Worm (Caenorhabditis elegans) whole organism, L3 larva: Measurements from ENCODE around the gene C33H5.2.

Source experiments
- R02D3.7 ChIP-seq: fragments of 150-350 bp; optimal IDR thresholded peaks from 2 replicates; lab custom pipeline; 2014; ENCODE audit warnings: missing biosample characterization, missing genetic modification characterization
- ZK546.5 ChIP-seq: sonication (generic microtip); optimal IDR thresholded peaks from 2 replicates; lab custom pipeline; 2017; ENCODE audit warnings: missing biosample characterization, missing genetic modification characterization
- aly-2 ChIP-seq: fragments of 150-350 bp; optimal IDR thresholded peaks from 2 replicates; lab custom pipeline; 2014; ENCODE audit warnings: missing biosample characterization, missing genetic modification characterization
- ceh-28 ChIP-seq: fragments of 150-350 bp; optimal IDR thresholded peaks from 2 replicates; lab custom pipeline; 2014; ENCODE audit warnings: missing biosample characterization, missing genetic modification reagents, missing genetic modification characterization
- ceh-82 ChIP-seq: fragments of 150-350 bp; optimal IDR thresholded peaks from 2 replicates; lab custom pipeline; 2014; ENCODE audit warnings: missing biosample characterization, missing genetic modification characterization
- ceh-9 ChIP-seq: sonication (generic microtip); optimal IDR thresholded peaks from 2 replicates; lab custom pipeline; 2018; ENCODE audit warnings: missing biosample characterization, missing genetic modification characterization
- egl-5 ChIP-seq: fragments of 150-350 bp; optimal IDR thresholded peaks from 2 replicates; lab custom pipeline; 2017; ENCODE audit warnings: missing biosample characterization, missing genetic modification reagents, missing genetic modification characterization, inconsistent platforms
- elt-1 ChIP-seq: fragments of 150-350 bp; optimal IDR thresholded peaks from 2 replicates; lab custom pipeline; 2014; ENCODE audit warnings: missing biosample characterization, missing genetic modification characterization
- elt-2 ChIP-seq: sonication (generic microtip); optimal IDR thresholded peaks from 2 replicates; lab custom pipeline; 2016; ENCODE audit warnings: missing genetic modification reagents, mild to moderate bottlenecking, missing genetic modification characterization, missing compliant biosample characterization
- elt-3 ChIP-seq, 3 experiments: fragments of 150-350 bp in 1 of 3; sonication (generic microtip) in 2 of 3; optimal IDR thresholded peaks; 2 replicates in 2 of 3; 4 replicates in 1 of 3; lab custom pipeline; 2014 to 2017; ENCODE audit warnings: missing biosample characterization in 3 of 3, missing genetic modification characterization in 3 of 3
- eor-1 ChIP-seq, 2 experiments: fragments of 150-350 bp; optimal IDR thresholded peaks; 2 replicates each; lab custom pipeline; 2014 to 2018; ENCODE audit warnings: missing biosample characterization in 2 of 2, missing genetic modification characterization in 2 of 2
- fkh-10 ChIP-seq: sonication (generic microtip); optimal IDR thresholded peaks from 2 replicates; lab custom pipeline; 2017; ENCODE audit warnings: missing biosample characterization, missing genetic modification reagents, missing genetic modification characterization
- fos-1 ChIP-seq: fragments of 150-350 bp; optimal IDR thresholded peaks from 2 replicates; lab custom pipeline; 2014; ENCODE audit warnings: missing biosample characterization, missing genetic modification characterization
- hmg-11 ChIP-seq: sonication (generic microtip); optimal IDR thresholded peaks from 2 replicates; lab custom pipeline; 2016; ENCODE audit warnings: missing genetic modification characterization, missing compliant biosample characterization
- jun-1 ChIP-seq: fragments of 150-350 bp; optimal IDR thresholded peaks from 2 replicates; lab custom pipeline; 2014; ENCODE audit warnings: missing biosample characterization, missing genetic modification reagents, missing genetic modification characterization
- lin-15B ChIP-seq: fragments of 150-350 bp; optimal IDR thresholded peaks from 2 replicates; lab custom pipeline; 2014; ENCODE audit warnings: missing biosample characterization, missing genetic modification characterization
- lin-39 ChIP-seq: fragments of 150-350 bp; optimal IDR thresholded peaks from 2 replicates; lab custom pipeline; 2018; ENCODE audit warnings: missing biosample characterization, missing genetic modification reagents, missing genetic modification characterization
- lsy-12 ChIP-seq: sonication (generic microtip); optimal IDR thresholded peaks from 2 replicates; lab custom pipeline; 2016; ENCODE audit warnings: mild to moderate bottlenecking, missing genetic modification characterization, missing compliant biosample characterization
- mdl-1 ChIP-seq: fragments of 150-350 bp; optimal IDR thresholded peaks from 2 replicates; lab custom pipeline; 2014; ENCODE audit warnings: missing biosample characterization, missing genetic modification characterization
- nfya-1 ChIP-seq: sonication (generic microtip); optimal IDR thresholded peaks from 2 replicates; lab custom pipeline; 2017; ENCODE audit warnings: missing genetic modification characterization, mild to moderate bottlenecking, missing compliant biosample characterization, antibody characterized with exemption, moderate library complexity; ENCODE audit not compliant: insufficient read depth
- nhr-11 ChIP-seq: fragments of 150-350 bp; optimal IDR thresholded peaks from 2 replicates; lab custom pipeline; 2014; ENCODE audit warnings: missing biosample characterization, missing genetic modification characterization
- nhr-12 ChIP-seq: fragments of 150-350 bp; optimal IDR thresholded peaks from 2 replicates; lab custom pipeline; 2014; ENCODE audit warnings: missing biosample characterization, missing genetic modification characterization
- nhr-23 ChIP-seq: fragments of 150-350 bp; optimal IDR thresholded peaks from 2 replicates; lab custom pipeline; 2014; ENCODE audit warnings: missing biosample characterization, missing genetic modification reagents, missing genetic modification characterization
- nhr-25 ChIP-seq: sonication (generic microtip); optimal IDR thresholded peaks from 2 replicates; lab custom pipeline; 2017; ENCODE audit warnings: missing biosample characterization, missing genetic modification characterization
- nhr-43 ChIP-seq: sonication (generic microtip); optimal IDR thresholded peaks from 2 replicates; lab custom pipeline; 2016; ENCODE audit warnings: mild to moderate bottlenecking, missing genetic modification characterization, missing compliant biosample characterization; ENCODE audit not compliant: poor library complexity, severe bottlenecking
- nhr-76 ChIP-seq: fragments of 150-350 bp; sonication (generic microtip); optimal IDR thresholded peaks from 5 replicates; lab custom pipeline; 2014; ENCODE audit warnings: missing biosample characterization, missing genetic modification characterization
- nhr-77 ChIP-seq: fragments of 150-350 bp; optimal IDR thresholded peaks from 2 replicates; lab custom pipeline; 2014; ENCODE audit warnings: missing biosample characterization, missing genetic modification characterization
- pha-4 ChIP-seq: fragments of 150-350 bp; optimal IDR thresholded peaks from 2 replicates; lab custom pipeline; 2014; ENCODE audit warnings: missing biosample characterization, missing genetic modification reagents, missing genetic modification characterization
- pqm-1 ChIP-seq: fragments of 150-350 bp; optimal IDR thresholded peaks from 2 replicates; lab custom pipeline; 2017; ENCODE audit warnings: missing biosample characterization, missing genetic modification characterization, inconsistent platforms
- sea-2 ChIP-seq: fragments of 150-350 bp; sonication (generic microtip); optimal IDR thresholded peaks from 4 replicates; lab custom pipeline; 2014; ENCODE audit warnings: missing biosample characterization, missing genetic modification reagents, missing genetic modification characterization
- skn-1 ChIP-seq: fragments of 150-350 bp; optimal IDR thresholded peaks from 2 replicates; lab custom pipeline; 2014; ENCODE audit warnings: missing biosample characterization, missing genetic modification characterization
- snpc-4 ChIP-seq: fragments of 150-350 bp; optimal IDR thresholded peaks from 2 replicates; lab custom pipeline; 2014; ENCODE audit warnings: missing biosample characterization, missing genetic modification characterization
- tbx-2 ChIP-seq: sonication (generic microtip); optimal IDR thresholded peaks from 2 replicates; lab custom pipeline; 2016; ENCODE audit warnings: mild to moderate bottlenecking, missing genetic modification characterization, missing compliant biosample characterization
- unc-39 ChIP-seq: sonication (generic microtip); optimal IDR thresholded peaks from 4 replicates; lab custom pipeline; 2017; ENCODE audit warnings: missing biosample characterization, missing genetic modification characterization
- unc-62 ChIP-seq: fragments of 150-350 bp; sonication (generic microtip); optimal IDR thresholded peaks from 4 replicates; lab custom pipeline; 2014; ENCODE audit warnings: missing biosample characterization, missing genetic modification reagents, missing genetic modification characterization
- ztf-11 ChIP-seq: fragments of 150-350 bp; optimal IDR thresholded peaks from 2 replicates; lab custom pipeline; 2014; ENCODE audit warnings: missing biosample characterization, missing genetic modification characterization

C33H5.2 gene

ce11 chrIV:7763748-7764147 lies 41.1 kb upstream of the C33H5.2 start, which contains the start of the genes C46A5.6 and C46A5.1:
C46A5.6 (minus strand) TSS chrIV:7763848.
C46A5.1 (plus strand) TSS chrIV:7763931.
- no peak for TF ChIP-seq nhr-25
- TF ChIP-seq egl-5 (tag; lab: Kevin White, UChicago) = no peak
- no peak for TF ChIP-seq tbx-2 (tag; lab: Kevin White, UChicago)
- TF ChIP-seq R02D3.7 (tag; lab: Kevin White, UChicago) = no peak
- no peak for TF ChIP-seq nhr-76
- no peak for TF ChIP-seq nhr-43 (tag; lab: Kevin White, UChicago)
- TF ChIP-seq snpc-4 = no peak
- no peak for TF ChIP-seq elt-2 (tag; lab: Kevin White, UChicago)
- no peak for TF ChIP-seq ceh-28 (tag; lab: Kevin White, UChicago)
- no peak for TF ChIP-seq ceh-82
- TF ChIP-seq eor-1 (tag; optimal IDR thresholded peaks at IDR 0.05; lab: Kevin White, UChicago) = no peak
- TF ChIP-seq elt-3 (tag; optimal IDR thresholded peaks at IDR 0.05; lab: Kevin White, UChicago) = no peak
- no peak for TF ChIP-seq jun-1 (tag; lab: Kevin White, UChicago)
- TF ChIP-seq elt-1 (tag; lab: Kevin White, UChicago) = no peak
- TF ChIP-seq skn-1 (tag; lab: Kevin White, UChicago) = no peak
- TF ChIP-seq pha-4 (tag; lab: Kevin White, UChicago) = no peak
- no peak for TF ChIP-seq nhr-12

ce11 chrIV:7764319-7764718 lies 40.5 kb upstream of the C33H5.2 start:
- TF ChIP-seq nfya-1 = no peak
- no peak for TF ChIP-seq R02D3.7 (tag; lab: Kevin White, UChicago)
- TF ChIP-seq lsy-12 (tag; lab: Kevin White, UChicago) = no peak
- no peak for TF ChIP-seq sea-2 (GFP tag; lab: Kevin White, UChicago)
- no peak for TF ChIP-seq ZK546.5 (tag; lab: Kevin White, UChicago)
- no peak for TF ChIP-seq nhr-11
- no peak for TF ChIP-seq hmg-11 (tag; lab: Kevin White, UChicago)
- no peak for TF ChIP-seq elt-1 (tag; lab: Kevin White, UChicago)
- TF ChIP-seq snpc-4 = no peak
- no peak for TF ChIP-seq elt-3 (tag; optimal IDR thresholded peaks at IDR 0.05; lab: Kevin White, UChicago)
- TF ChIP-seq nhr-25 = no peak
- TF ChIP-seq skn-1 (tag; lab: Kevin White, UChicago) = no peak
- no peak for TF ChIP-seq unc-62
- TF ChIP-seq fkh-10 (GFP tag; lab: Kevin White, UChicago) = no peak
- no peak for TF ChIP-seq ztf-11 (tag; lab: Kevin White, UChicago)

- TF ChIP-seq nhr-25 = no peak
- TF ChIP-seq sea-2 (GFP tag; lab: Kevin White, UChicago) = no peak
- no peak for TF ChIP-seq ceh-28 (tag; lab: Kevin White, UChicago)
- TF ChIP-seq elt-1 (tag; lab: Kevin White, UChicago) = no peak
- no peak for TF ChIP-seq nhr-43 (tag; lab: Kevin White, UChicago)
Measured at ce11 chrIV:7770162-7770561, 34.7 kb upstream of the C33H5.2 start, which contains the start of gene rdl-1. rdl-1 (minus strand) TSS chrIV:7770262.

ce11 chrIV:7774206-7774605 lies 30.6 kb upstream of the C33H5.2 start, which contains the start of the genes hcf-1 and swd-2.2:
hcf-1 (minus strand) TSS chrIV:7774275.
swd-2.2 (plus strand) TSS chrIV:7774411.
- TF ChIP-seq R02D3.7 (tag; lab: Kevin White, UChicago) (peak; percentile 5), nhr-23 (tag; lab: Kevin White, UChicago) (peak; percentile 28), lin-15B (tag; lab: Kevin White, UChicago) (peak; percentile 75), pha-4 (tag; lab: Kevin White, UChicago) (peak; percentile 72), ceh-82 (no peak), snpc-4 (peak; percentile 13), lin-39 (tag; lab: Kevin White, UChicago) (no peak), mdl-1 (no peak), elt-2 (tag; lab: Kevin White, UChicago) (peak; percentile 3)

- TF ChIP-seq elt-1 (tag; lab: Kevin White, UChicago) (no peak), pqm-1 (tag; lab: Kevin White, UChicago) (no peak), ceh-9 (tag; lab: Kevin White, UChicago) (no peak), tbx-2 (tag; lab: Kevin White, UChicago) (no peak), nhr-77 (tag; lab: Kevin White, UChicago) (no peak), nhr-11 (no peak), ceh-82 (no peak), aly-2 (no peak), hmg-11 (tag; lab: Kevin White, UChicago) (no peak), fos-1 (tag; lab: Kevin White, UChicago) (no peak), nhr-12 (no peak), unc-62 (no peak), nfya-1 (no peak), skn-1 (tag; lab: Kevin White, UChicago) (no peak), nhr-43 (tag; lab: Kevin White, UChicago) (no peak), unc-39 (no peak)
Measured at ce11 chrIV:7775725-7776124, 29.1 kb upstream of the C33H5.2 start, which contains the start of gene swd-2.1. swd-2.1 (plus strand) TSS chrIV:7776025.
